Fruit fly (Drosophila melanogaster): ENCODE data around the gene CG14329.

Gene CG14329

dm6 chr3R:17655040-17655439 is 45.9 kb downstream of the CG14329 start:
- no peak for TF ChIP-seq Pif1B (GFP tag; optimal IDR thresholded peaks at IDR 0.05)
- TF ChIP-seq CG14655 (GFP tag; optimal IDR thresholded peaks at IDR 0.05), result no peak
- no peak for TF ChIP-seq D1 (tag; optimal IDR thresholded peaks at IDR 0.05)
- TF ChIP-seq CG9948 (tag; optimal IDR thresholded peaks at IDR 0.05), result no peak
- no peak for TF ChIP-seq CG8159 (tag; optimal IDR thresholded peaks at IDR 0.05)
- peak; percentile 23 for TF ChIP-seq CG34367 (tag; optimal IDR thresholded peaks at IDR 0.05)
- no peak for TF ChIP-seq Ets98B (GFP tag; IDR thresholded peaks at IDR 0.05)
- no peak for TF ChIP-seq CG32121 (GFP tag; IDR thresholded peaks at IDR 0.05)
- TF ChIP-seq CG17806 (tag; optimal IDR thresholded peaks at IDR 0.05), result no peak
- TF ChIP-seq Pif1A (GFP tag; optimal IDR thresholded peaks at IDR 0.05), result no peak
- TF ChIP-seq Snoo (tag; optimal IDR thresholded peaks at IDR 0.05), result peak; percentile 45
- TF ChIP-seq CG12605 (GFP tag; IDR thresholded peaks at IDR 0.05), result no peak
- TF ChIP-seq CG4496 (GFP tag; IDR thresholded peaks at IDR 0.05), result peak; percentile 32; the same call in 1 of the 3 replicates
- no peak for TF ChIP-seq EcR (GFP tag; optimal IDR thresholded peaks at IDR 0.05)
- no peak for TF ChIP-seq CG8301 (tag; optimal IDR thresholded peaks at IDR 0.05)
- TF ChIP-seq fd96Ca (GFP tag; IDR thresholded peaks at IDR 0.05), result no peak
- TF ChIP-seq gl (tag; optimal IDR thresholded peaks at IDR 0.05), result no peak
- no peak for TF ChIP-seq CG13204 (GFP tag; optimal IDR thresholded peaks at IDR 0.05)

dm6 chr3R:17656923-17657322 is 47.8 kb downstream of the CG14329 start:
- no peak for TF ChIP-seq CG10348 (GFP tag; IDR thresholded peaks at IDR 0.05)
- TF ChIP-seq Pif1B (GFP tag; optimal IDR thresholded peaks at IDR 0.05), result no peak
- TF ChIP-seq CG32121 (GFP tag; IDR thresholded peaks at IDR 0.05), result no peak
- TF ChIP-seq CG9948 (tag; optimal IDR thresholded peaks at IDR 0.05), result no peak
- TF ChIP-seq EcR (GFP tag; optimal IDR thresholded peaks at IDR 0.05), result no peak
- TF ChIP-seq CG8301 (tag; optimal IDR thresholded peaks at IDR 0.05), result no peak
- no peak for TF ChIP-seq CG13204 (GFP tag; optimal IDR thresholded peaks at IDR 0.05)
- TF ChIP-seq CG17806 (tag; optimal IDR thresholded peaks at IDR 0.05), result no peak
- no peak for TF ChIP-seq Pif1A (GFP tag; optimal IDR thresholded peaks at IDR 0.05)
- no peak for TF ChIP-seq CG34367 (tag; optimal IDR thresholded peaks at IDR 0.05)
- no peak for TF ChIP-seq Ets98B (GFP tag; IDR thresholded peaks at IDR 0.05)
- no peak for TF ChIP-seq D1 (tag; optimal IDR thresholded peaks at IDR 0.05)
